Worm (Caenorhabditis elegans): ENCODE measurements around the gene nhr-110.

nhr-110 gene

ce11 chrV:1642199-1642598, 18.0 kb upstream of the nhr-110 start, which contains the start of gene Y46H3D.1:
Gene Y46H3D.1, plus strand, starts transcription at chrV:1642499.
- TF ChIP-seq ceh-31 (tag; optimal IDR thresholded peaks at IDR 0.05), result no peak
- TF ChIP-seq hlh-15 (tag; optimal IDR thresholded peaks at IDR 0.05), result no peak
- TF ChIP-seq ceh-9 (tag; optimal IDR thresholded peaks at IDR 0.05), result no peak
- TF ChIP-seq ceh-34 (tag; optimal IDR thresholded peaks at IDR 0.05), result no peak
- no peak for TF ChIP-seq ceh-22 (tag; optimal IDR thresholded peaks at IDR 0.05)
- TF ChIP-seq sox-4 (tag; optimal IDR thresholded peaks at IDR 0.05), result no peak
- TF ChIP-seq K09A11.1 (tag; optimal IDR thresholded peaks at IDR 0.05; ENCODE audit: insufficient read depth), result no peak
- no peak for TF ChIP-seq ama-1 (optimal IDR thresholded peaks at IDR 0.05)
- TF ChIP-seq pag-3 (tag; optimal IDR thresholded peaks at IDR 0.05; ENCODE audit: borderline replicate concordance), result no peak
- no peak for TF ChIP-seq gmeb-2 (tag; optimal IDR thresholded peaks at IDR 0.05)
- no peak for TF ChIP-seq ceh-18 (tag; optimal IDR thresholded peaks at IDR 0.05)
- no peak for TF ChIP-seq elt-2 (tag; optimal IDR thresholded peaks at IDR 0.05)
- no peak for TF ChIP-seq Y22D7AL.16 (tag; optimal IDR thresholded peaks at IDR 0.05)
- TF ChIP-seq nhr-11 (tag; optimal IDR thresholded peaks at IDR 0.05), result no peak
- TF ChIP-seq eyg-1 (tag; optimal IDR thresholded peaks at IDR 0.05), result no peak

ce11 chrV:1640008-1640407, 15.8 kb upstream of the nhr-110 start, which contains the start of gene str-221:
Gene str-221, plus strand, starts transcription at chrV:1640308.
- TF ChIP-seq ahr-1 (tag; optimal IDR thresholded peaks at IDR 0.05) (no peak), ztf-16 (tag; optimal IDR thresholded peaks at IDR 0.05) (no peak), ceh-24 (tag; optimal IDR thresholded peaks at IDR 0.05) (no peak), K09A11.1 (tag; optimal IDR thresholded peaks at IDR 0.05; ENCODE audit: insufficient read depth) (no peak), ceh-22 (tag; optimal IDR thresholded peaks at IDR 0.05) (no peak), ceh-18 (tag; optimal IDR thresholded peaks at IDR 0.05) (no peak), eyg-1 (tag; optimal IDR thresholded peaks at IDR 0.05) (no peak)

DNA sequence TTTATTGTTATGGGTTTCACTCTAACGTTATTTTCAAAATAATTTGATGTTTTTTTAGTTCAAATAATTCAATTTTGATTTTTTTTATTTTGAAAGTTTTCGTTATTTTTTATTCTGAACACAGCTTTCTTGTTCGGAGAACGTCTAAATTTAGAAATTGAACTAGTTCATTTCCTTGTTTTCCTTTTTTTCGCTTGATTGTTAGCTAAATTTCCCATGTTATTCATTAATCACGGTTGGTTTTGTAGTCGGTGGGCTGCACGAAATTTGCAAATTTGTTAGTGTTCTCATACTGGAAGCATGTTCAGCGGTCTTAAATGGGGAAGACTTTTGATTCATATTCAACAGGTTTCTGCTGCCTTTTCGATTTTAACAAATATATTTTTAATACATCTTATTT, 11.6 kb upstream of the nhr-110 start, which contains the start of gene str-222:
TSS of gene str-222 (plus strand) at position 301 of the 400 bp plus-strand sequence.
- TF ChIP-seq C08G9.2 (tag; optimal IDR thresholded peaks at IDR 0.05) (no peak), nhr-11 (tag; optimal IDR thresholded peaks at IDR 0.05) (no peak), lim-6 (tag; optimal IDR thresholded peaks at IDR 0.05) (no peak), hlh-13 (GFP tag; optimal IDR thresholded peaks at IDR 0.05) (no peak), ceh-18 (tag; optimal IDR thresholded peaks at IDR 0.05) (no peak), hlh-30 (tag; optimal IDR thresholded peaks at IDR 0.05; ENCODE audit: insufficient read depth) (no peak), sox-4 (tag; optimal IDR thresholded peaks at IDR 0.05) (no peak), zip-5 (tag; optimal IDR thresholded peaks at IDR 0.05) (no peak)

DNA sequence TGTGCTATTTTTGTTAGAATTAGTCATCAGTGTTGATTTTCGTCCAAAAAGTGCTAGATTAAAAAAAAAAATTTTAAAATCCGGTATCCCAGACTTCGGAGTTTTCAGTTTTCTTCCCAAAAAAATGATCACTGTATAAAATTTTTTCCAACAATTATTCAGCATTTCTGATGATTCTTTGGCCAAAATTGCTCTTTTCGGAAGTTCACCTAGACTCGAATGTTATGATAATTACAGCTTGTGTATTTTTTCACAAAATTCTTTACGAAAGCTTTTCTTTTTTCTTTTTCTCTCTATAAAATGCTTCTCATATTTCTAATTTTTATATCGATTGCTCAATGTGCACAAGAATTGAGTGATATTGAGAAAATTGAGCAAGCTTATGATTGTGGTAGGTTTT, 7.5 kb upstream of the nhr-110 start, which contains the start of gene irld-17:
TSS of gene irld-17 (plus strand) at position 301 of the 400 bp plus-strand sequence.
- no peak for TF ChIP-seq ceh-45 (GFP tag; IDR thresholded peaks at IDR 0.05)
- no peak for TF ChIP-seq hlh-13 (GFP tag; optimal IDR thresholded peaks at IDR 0.05)
- no peak for TF ChIP-seq sox-2 (GFP tag; IDR thresholded peaks at IDR 0.05)
- TF ChIP-seq ets-4 (tag; optimal IDR thresholded peaks at IDR 0.05), result no peak
- TF ChIP-seq ttx-3 (tag; optimal IDR thresholded peaks at IDR 0.05), result no peak
- no peak for TF ChIP-seq pros-1 (tag; optimal IDR thresholded peaks at IDR 0.05)
- no peak for TF ChIP-seq fkh-10 (GFP tag; optimal IDR thresholded peaks at IDR 0.05)
- no peak for TF ChIP-seq unc-55 (GFP tag; optimal IDR thresholded peaks at IDR 0.05)
- no peak for TF ChIP-seq ceh-30 (tag; optimal IDR thresholded peaks at IDR 0.05)
- TF ChIP-seq tbx-2 (tag; optimal IDR thresholded peaks at IDR 0.05), result no peak
- TF ChIP-seq madf-2 (tag; optimal IDR thresholded peaks at IDR 0.05), result no peak
- no peak for TF ChIP-seq Y22D7AL.16 (tag; optimal IDR thresholded peaks at IDR 0.05)
- TF ChIP-seq ceh-22 (tag; optimal IDR thresholded peaks at IDR 0.05), result no peak
- no peak for TF ChIP-seq ceh-9 (tag; optimal IDR thresholded peaks at IDR 0.05)
- TF ChIP-seq ahr-1 (tag; optimal IDR thresholded peaks at IDR 0.05), result no peak
- no peak for TF ChIP-seq syd-9 (tag; optimal IDR thresholded peaks at IDR 0.05)
- no peak for TF ChIP-seq gmeb-2 (tag; optimal IDR thresholded peaks at IDR 0.05)
- TF ChIP-seq zip-5 (tag; optimal IDR thresholded peaks at IDR 0.05), result no peak
- TF ChIP-seq K09A11.1 (tag; optimal IDR thresholded peaks at IDR 0.05; ENCODE audit: insufficient read depth), result no peak

DNA sequence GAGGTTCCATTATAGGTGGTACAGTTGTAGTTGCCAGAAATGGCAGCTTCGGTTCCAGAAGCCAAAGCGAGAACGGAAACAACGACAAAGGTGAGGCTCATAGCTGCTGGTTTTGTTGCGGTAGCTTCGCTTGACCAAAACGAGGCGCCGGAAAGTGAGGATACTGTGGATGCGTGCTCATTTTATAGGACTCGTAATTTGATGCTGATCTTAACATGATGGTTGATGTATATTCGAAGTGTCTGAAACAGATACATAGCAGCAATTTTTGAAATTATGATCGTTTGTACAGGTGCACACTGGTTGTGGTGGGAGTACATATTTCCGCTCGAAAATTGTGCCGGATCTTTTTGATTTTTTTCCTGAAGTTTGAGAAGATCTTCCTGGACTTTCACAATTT, 6.9 kb upstream of the nhr-110 start, which contains the start of gene Y46H3D.8:
TSS of gene Y46H3D.8 (minus strand) at position 101 of the 400 bp plus-strand sequence.
- TF ChIP-seq hlh-30 (tag; optimal IDR thresholded peaks at IDR 0.05; ENCODE audit: insufficient read depth) (no peak), C08G9.2 (tag; optimal IDR thresholded peaks at IDR 0.05) (no peak), C38D4.7 (GFP tag; optimal IDR thresholded peaks at IDR 0.05) (no peak)
